Fruit fly (Drosophila melanogaster): ENCODE results near the gene CG11596.

The CG11596 gene

dm6 chrX:1963591-1964216 is 36.2 kb downstream of the CG11596 start:
- peak; percentile 95 for TF ChIP-seq noc (tag; optimal IDR thresholded peaks at IDR 0.05)

- TF ChIP-seq noc (tag; optimal IDR thresholded peaks at IDR 0.05): no peak
These were observed 37.2 kb downstream of the CG11596 start for dm6 chrX:1964409-1965345.

- no peak for TF ChIP-seq noc (tag; optimal IDR thresholded peaks at IDR 0.05)
These were observed 38.0 kb downstream of the CG11596 start for dm6 chrX:1965512-1965911.

- TF ChIP-seq noc (tag; optimal IDR thresholded peaks at IDR 0.05): no peak
These were observed 38.7 kb downstream of the CG11596 start for dm6 chrX:1965979-1966778.

- TF ChIP-seq noc (tag; optimal IDR thresholded peaks at IDR 0.05): no peak
These were observed 39.5 kb downstream of the CG11596 start for dm6 chrX:1966779-1967520.

- no peak for TF ChIP-seq noc (tag; optimal IDR thresholded peaks at IDR 0.05)
These were observed 40.7 kb downstream of the CG11596 start for dm6 chrX:1968152-1968551.

dm6 chrX:1968581-1969258 is 41.2 kb downstream of the CG11596 start:
- no peak for TF ChIP-seq noc (tag; optimal IDR thresholded peaks at IDR 0.05)

- TF ChIP-seq noc (tag; optimal IDR thresholded peaks at IDR 0.05): no peak
These were observed 42.5 kb downstream of the CG11596 start for dm6 chrX:1969775-1970574.

- TF ChIP-seq noc (tag; optimal IDR thresholded peaks at IDR 0.05): no peak
These were observed 43.3 kb downstream of the CG11596 start for dm6 chrX:1970575-1971325.

dm6 chrX:1972150-1972549 is 44.7 kb downstream of the CG11596 start:
- TF ChIP-seq noc (tag; optimal IDR thresholded peaks at IDR 0.05): no peak

- TF ChIP-seq noc (tag; optimal IDR thresholded peaks at IDR 0.05): no peak
These were observed 48.6 kb downstream of the CG11596 start for dm6 chrX:1975879-1976601.

dm6 chrX:1979031-1979430 is 51.5 kb downstream of the CG11596 start:
- no peak for TF ChIP-seq noc (tag; optimal IDR thresholded peaks at IDR 0.05)

- no peak for TF ChIP-seq noc (tag; optimal IDR thresholded peaks at IDR 0.05)
These were observed 52.2 kb downstream of the CG11596 start for dm6 chrX:1979673-1980072.
